Worm (Caenorhabditis elegans): ENCODE data around the gene lgc-23.

- no peak for TF ChIP-seq ztf-11 (tag; optimal IDR thresholded peaks at IDR 0.05)
- no peak for TF ChIP-seq daf-12 (tag; optimal IDR thresholded peaks at IDR 0.05)
- no peak for TF ChIP-seq lin-39 (tag; optimal IDR thresholded peaks at IDR 0.05)
- no peak for TF ChIP-seq mdl-1 (tag; optimal IDR thresholded peaks at IDR 0.05)
- TF ChIP-seq pha-4 (tag; optimal IDR thresholded peaks at IDR 0.05) = no peak
- no peak for TF ChIP-seq nfya-1 (tag; optimal IDR thresholded peaks at IDR 0.05; ENCODE audit: insufficient read depth)
- TF ChIP-seq ceh-9 (tag; optimal IDR thresholded peaks at IDR 0.05) = no peak
- no peak for TF ChIP-seq nhr-12 (tag; optimal IDR thresholded peaks at IDR 0.05)
- TF ChIP-seq aly-2 (tag; optimal IDR thresholded peaks at IDR 0.05) = no peak
- TF ChIP-seq nhr-76 (tag; optimal IDR thresholded peaks at IDR 0.05) = no peak
- TF ChIP-seq ztf-4 (tag; optimal IDR thresholded peaks at IDR 0.05) = no peak
Observed at ce11 chrX:12093992-12094391, 29.0 kb downstream of the lgc-23 start.

Data from whole organism, L3 larva.